Fruit fly (Drosophila melanogaster) whole organism, prepupa: ENCODE results near the gene Manf.

Experiments
- Blimp-1 ChIP-seq: fragments of 200-800 bp; sonication (Bioruptor generic); optimal IDR thresholded peaks from 3 replicates; lab custom pipeline; 2017; ENCODE audit warnings: missing biosample characterization, missing genetic modification characterization, mild to moderate bottlenecking, moderate library complexity, missing genetic modification reagents
- CG1621 ChIP-seq: fragments of 200-800 bp; sonication (Bioruptor generic); optimal IDR thresholded peaks from 3 replicates; lab custom pipeline; 2018; ENCODE audit warnings: missing biosample characterization, mild to moderate bottlenecking, missing genetic modification characterization
- CG4318 ChIP-seq: fragments of 200-800 bp; sonication (Bioruptor generic); optimal IDR thresholded peaks from 3 replicates; lab custom pipeline; 2017; ENCODE audit warnings: missing biosample characterization, mild to moderate bottlenecking, missing genetic modification characterization
- Hr39 ChIP-seq: fragments of 200-800 bp; sonication (Bioruptor generic); optimal IDR thresholded peaks from 2 replicates; lab custom pipeline; 2016; ENCODE audit warnings: missing biosample characterization, missing genetic modification characterization
- Smox ChIP-seq: fragments of 200-800 bp; sonication (Bioruptor generic); optimal IDR thresholded peaks from 3 replicates; lab custom pipeline; 2016; ENCODE audit warnings: missing biosample characterization, missing genetic modification characterization
- Sox102F ChIP-seq: fragments of 200-800 bp; sonication (Bioruptor generic); optimal IDR thresholded peaks from 2 replicates; lab custom pipeline; 2016; ENCODE audit warnings: missing biosample characterization, mild to moderate bottlenecking, missing genetic modification characterization
- esn ChIP-seq: fragments of 200-800 bp; sonication (Bioruptor generic); optimal IDR thresholded peaks from 2 replicates; lab custom pipeline; 2016; ENCODE audit warnings: missing biosample characterization, mild to moderate bottlenecking, missing genetic modification characterization, moderate library complexity
- net ChIP-seq: fragments of 200-800 bp; sonication (Bioruptor generic); optimal IDR thresholded peaks from 3 replicates; lab custom pipeline; 2016; ENCODE audit warnings: missing biosample characterization, missing genetic modification characterization

dm6 chr3R:16352039-16352438 lies 2.8 kb downstream of the Manf start:
- TF ChIP-seq Smox (GFP tag; lab: Kevin White, UChicago) (no peak), Hr39 (GFP tag; lab: Kevin White, UChicago) (no peak), net (GFP tag; lab: Kevin White, UChicago) (no peak), Blimp-1 (no peak), esn (GFP tag; lab: Kevin White, UChicago) (no peak), CG4318 (no peak), CG1621 (tag; lab: Kevin White, UChicago) (no peak), Sox102F (GFP tag; lab: Kevin White, UChicago) (no peak)
